Worm (Caenorhabditis elegans): ENCODE data around the gene Y43C5A.4.

Gene Y43C5A.4

DNA sequence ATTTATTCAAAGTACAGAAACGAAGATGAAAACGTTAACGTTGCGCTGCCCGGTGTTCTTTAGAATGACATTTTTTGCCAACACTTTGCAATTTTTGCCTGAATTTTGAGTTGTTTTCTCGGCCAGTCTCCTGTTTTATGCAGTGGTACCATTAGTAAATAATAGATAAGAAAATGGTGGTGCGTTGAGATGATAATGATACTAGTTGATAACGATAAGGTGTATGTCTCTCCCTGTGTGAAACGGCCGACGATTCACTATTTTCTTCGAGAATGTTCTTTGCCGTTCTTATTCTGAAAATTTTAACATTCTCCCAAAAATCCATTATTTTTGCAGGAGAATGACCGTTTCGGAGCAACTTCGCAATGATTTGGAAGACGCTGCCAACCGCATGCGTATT lies 34.5 kb upstream of the Y43C5A.4 start, which contains the start of gene tkt-1:
tkt-1 (plus strand) TSS at position 337 of the 400 bp plus-strand sequence.
- TF ChIP-seq fos-1 (tag; optimal IDR thresholded peaks at IDR 0.05) (peak; percentile 79), crh-2 (tag; optimal IDR thresholded peaks at IDR 0.05) (peak; percentile 81), sma-9 (GFP tag; optimal IDR thresholded peaks at IDR 0.05) (peak; percentile 28), sma-9 (tag; optimal IDR thresholded peaks at IDR 0.05) (no peak), ceh-16 (tag; optimal IDR thresholded peaks at IDR 0.05) (no peak)

- TF ChIP-seq nhr-25 (tag; optimal IDR thresholded peaks at IDR 0.05), result peak; percentile 45
- TF ChIP-seq lin-13 (GFP tag; optimal IDR thresholded peaks at IDR 0.05), result no peak
- TF ChIP-seq blmp-1 (tag; optimal IDR thresholded peaks at IDR 0.05; ENCODE audit: insufficient read depth), result peak; percentile 77
- peak; percentile 61 for TF ChIP-seq crh-2 (tag; optimal IDR thresholded peaks at IDR 0.05)
- peak; percentile 26 for TF ChIP-seq sma-3 (GFP tag; optimal IDR thresholded peaks at IDR 0.05)
- TF ChIP-seq lsy-2 (tag; optimal IDR thresholded peaks at IDR 0.05), result peak in 1 of 2 experiments; percentile 36
- no peak for TF ChIP-seq ztf-11 (tag; optimal IDR thresholded peaks at IDR 0.05)
Measured at ce11 chrIV:10245666-10246210, 32.1 kb upstream of the Y43C5A.4 start, which contains the start of gene F01G10.10. TSS of gene F01G10.10 (plus strand) at chrIV:10246160.

DNA sequence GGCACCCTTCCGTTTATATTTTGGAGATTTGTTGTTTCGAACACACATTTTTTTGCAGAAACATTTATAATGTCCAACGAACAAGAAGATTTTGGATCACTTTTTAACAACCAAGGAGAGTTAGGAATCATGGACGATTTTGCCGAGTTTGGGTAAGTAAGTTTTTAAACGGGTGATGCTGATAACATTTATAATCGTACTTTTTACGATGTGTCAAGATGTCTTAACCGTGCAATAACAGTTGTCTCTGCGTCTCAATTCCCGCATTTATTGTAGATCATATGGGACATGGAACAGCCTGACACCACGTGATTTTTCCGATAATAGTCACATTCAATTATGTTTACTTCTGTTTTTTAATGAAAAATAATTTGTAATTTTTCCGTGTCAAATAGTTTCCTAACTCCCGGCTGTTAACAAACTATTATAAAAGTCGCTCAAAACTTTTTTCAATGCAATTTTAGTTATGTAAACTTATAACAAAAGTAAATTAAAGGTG lies 27.2 kb upstream of the Y43C5A.4 start, which contains the start of gene daf-14:
daf-14 (plus strand) TSS at position 51 of the 499 bp plus-strand sequence.
- no peak for TF ChIP-seq nhr-77 (tag; optimal IDR thresholded peaks at IDR 0.05)
- TF ChIP-seq F13H6.1 (tag; optimal IDR thresholded peaks at IDR 0.05), result no peak
- no peak for TF ChIP-seq snpc-4 (tag; optimal IDR thresholded peaks at IDR 0.05)
- no peak for TF ChIP-seq ztf-1 (GFP tag; conservative IDR thresholded peaks at IDR 0.05)
- no peak for TF ChIP-seq nhr-23 (tag; optimal IDR thresholded peaks at IDR 0.05)
- peak; percentile 60 for TF ChIP-seq crh-2 (tag; optimal IDR thresholded peaks at IDR 0.05)
- peak; percentile 21 for TF ChIP-seq gmeb-1 (tag; optimal IDR thresholded peaks at IDR 0.05)
- TF ChIP-seq peb-1 (tag; optimal IDR thresholded peaks at IDR 0.05), result no peak
- TF ChIP-seq ztf-4 (tag; optimal IDR thresholded peaks at IDR 0.05), result no peak
- peak; percentile 61 for TF ChIP-seq sma-3 (GFP tag; optimal IDR thresholded peaks at IDR 0.05)
- TF ChIP-seq sma-9 (GFP tag; optimal IDR thresholded peaks at IDR 0.05), result peak; percentile 81
- no peak for TF ChIP-seq sma-9 (tag; optimal IDR thresholded peaks at IDR 0.05)

ce11 chrIV:10251261-10251660 lies 26.6 kb upstream of the Y43C5A.4 start:
- TF ChIP-seq egl-27 (tag; optimal IDR thresholded peaks at IDR 0.05), result no peak
- peak; percentile 30 for TF ChIP-seq sma-9 (GFP tag; optimal IDR thresholded peaks at IDR 0.05)
- no peak for TF ChIP-seq sma-9 (tag; optimal IDR thresholded peaks at IDR 0.05)
- TF ChIP-seq nhr-129 (tag; optimal IDR thresholded peaks at IDR 0.05), result no peak
- TF ChIP-seq C34F6.9 (tag; optimal IDR thresholded peaks at IDR 0.05), result no peak
- TF ChIP-seq crh-2 (tag; optimal IDR thresholded peaks at IDR 0.05), result peak; percentile 24
- TF ChIP-seq nhr-21 (tag; optimal IDR thresholded peaks at IDR 0.05), result peak; percentile 8
- TF ChIP-seq ztf-11 (tag; optimal IDR thresholded peaks at IDR 0.05), result no peak

ce11 chrIV:10251764-10252163 lies 26.1 kb upstream of the Y43C5A.4 start:
- no peak for TF ChIP-seq unc-55 (GFP tag; optimal IDR thresholded peaks at IDR 0.05)
- no peak for TF ChIP-seq egl-27 (tag; optimal IDR thresholded peaks at IDR 0.05)
- TF ChIP-seq nhr-25 (tag; optimal IDR thresholded peaks at IDR 0.05), result no peak
- no peak for TF ChIP-seq mdl-1 (tag; optimal IDR thresholded peaks at IDR 0.05)
- no peak for TF ChIP-seq peb-1 (tag; optimal IDR thresholded peaks at IDR 0.05)
- TF ChIP-seq mab-5 (tag; optimal IDR thresholded peaks at IDR 0.05), result no peak
- TF ChIP-seq mbf-1 (tag; optimal IDR thresholded peaks at IDR 0.05), result no peak
- no peak for TF ChIP-seq sem-4 (tag; optimal IDR thresholded peaks at IDR 0.05)
- TF ChIP-seq nhr-21 (tag; optimal IDR thresholded peaks at IDR 0.05), result no peak
- no peak for TF ChIP-seq nhr-10 (tag; optimal IDR thresholded peaks at IDR 0.05)
- no peak for TF ChIP-seq aly-2 (tag; optimal IDR thresholded peaks at IDR 0.05)
- no peak for TF ChIP-seq F13H6.1 (tag; optimal IDR thresholded peaks at IDR 0.05)

ce11 chrIV:10252350-10252792 lies 25.4 kb upstream of the Y43C5A.4 start:
- TF ChIP-seq elt-1 (tag; optimal IDR thresholded peaks at IDR 0.05) (no peak), nhr-237 (tag; optimal IDR thresholded peaks at IDR 0.05) (no peak), dmd-4 (tag; optimal IDR thresholded peaks at IDR 0.05) (no peak), snpc-4 (tag; optimal IDR thresholded peaks at IDR 0.05) (peak; percentile 32), skn-1 (tag; optimal IDR thresholded peaks at IDR 0.05) (peak; percentile 69), elt-3 (tag; optimal IDR thresholded peaks at IDR 0.05) (no peak), unc-62 (GFP tag; optimal IDR thresholded peaks at IDR 0.05) (peak; percentile 73), zag-1 (tag; optimal IDR thresholded peaks at IDR 0.05) (peak; percentile 87), mdl-1 (tag; optimal IDR thresholded peaks at IDR 0.05) (peak; percentile 80 to 98), mbf-1 (tag; optimal IDR thresholded peaks at IDR 0.05) (no peak), peb-1 (tag; optimal IDR thresholded peaks at IDR 0.05) (no peak), crh-2 (tag; optimal IDR thresholded peaks at IDR 0.05) (peak; percentile 100), unc-55 (GFP tag; optimal IDR thresholded peaks at IDR 0.05) (peak; percentile 89), mab-5 (tag; optimal IDR thresholded peaks at IDR 0.05) (peak; percentile 75), nhr-12 (tag; optimal IDR thresholded peaks at IDR 0.05) (peak; percentile 33), ZK546.5 (tag; optimal IDR thresholded peaks at IDR 0.05) (no peak), unc-39 (tag; optimal IDR thresholded peaks at IDR 0.05) (no peak), nhr-10 (tag; optimal IDR thresholded peaks at IDR 0.05) (peak; percentile 12), nhr-21 (tag; optimal IDR thresholded peaks at IDR 0.05) (peak; percentile 83), lin-11 (tag; optimal IDR thresholded peaks at IDR 0.05) (no peak), ztf-4 (tag; optimal IDR thresholded peaks at IDR 0.05) (peak; percentile 69)
